Worm (Caenorhabditis elegans) whole organism, late embryonic: ENCODE data around the gene ilkp-1.

ENCODE experiments used
- ceh-45 ChIP-seq: fragments of 200-800 bp; sonication (Bioruptor generic); IDR thresholded peaks from 2 replicates; pipeline ENCODE4 v1.3.6; 2022; ENCODE audit warnings: missing genetic modification reagents, missing genetic modification characterization, missing compliant biosample characterization
- unc-86 ChIP-seq: sonication (generic microtip); optimal IDR thresholded peaks from 2 replicates; lab custom pipeline; 2016; ENCODE audit warnings: missing genetic modification characterization, missing compliant biosample characterization

DNA sequence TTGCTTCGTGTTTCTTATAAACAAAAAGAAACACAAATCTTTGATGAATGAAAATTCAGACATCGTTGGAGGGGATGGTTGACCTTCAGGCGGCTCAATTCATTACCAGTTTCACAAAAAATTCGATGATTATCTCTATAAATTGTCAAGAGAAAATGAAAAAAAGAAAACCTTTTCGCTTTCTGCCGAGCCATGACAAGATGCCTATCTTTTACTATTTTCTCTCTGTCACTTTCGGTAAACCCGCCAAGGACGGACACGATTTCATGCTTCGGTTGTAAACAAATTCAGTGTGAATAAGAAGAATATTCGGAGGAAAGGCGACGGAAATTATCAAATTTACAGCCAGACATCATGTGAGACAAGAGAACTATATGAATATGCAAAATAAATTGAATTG, 29.3 kb upstream of the ilkp-1 start:
- TF ChIP-seq ceh-45 (GFP tag; lab: Robert Waterston, UW) (no peak), unc-86 (no peak)
